Fruit fly (Drosophila melanogaster): Measurements from ENCODE around the gene Ama.

The Ama gene

DNA sequence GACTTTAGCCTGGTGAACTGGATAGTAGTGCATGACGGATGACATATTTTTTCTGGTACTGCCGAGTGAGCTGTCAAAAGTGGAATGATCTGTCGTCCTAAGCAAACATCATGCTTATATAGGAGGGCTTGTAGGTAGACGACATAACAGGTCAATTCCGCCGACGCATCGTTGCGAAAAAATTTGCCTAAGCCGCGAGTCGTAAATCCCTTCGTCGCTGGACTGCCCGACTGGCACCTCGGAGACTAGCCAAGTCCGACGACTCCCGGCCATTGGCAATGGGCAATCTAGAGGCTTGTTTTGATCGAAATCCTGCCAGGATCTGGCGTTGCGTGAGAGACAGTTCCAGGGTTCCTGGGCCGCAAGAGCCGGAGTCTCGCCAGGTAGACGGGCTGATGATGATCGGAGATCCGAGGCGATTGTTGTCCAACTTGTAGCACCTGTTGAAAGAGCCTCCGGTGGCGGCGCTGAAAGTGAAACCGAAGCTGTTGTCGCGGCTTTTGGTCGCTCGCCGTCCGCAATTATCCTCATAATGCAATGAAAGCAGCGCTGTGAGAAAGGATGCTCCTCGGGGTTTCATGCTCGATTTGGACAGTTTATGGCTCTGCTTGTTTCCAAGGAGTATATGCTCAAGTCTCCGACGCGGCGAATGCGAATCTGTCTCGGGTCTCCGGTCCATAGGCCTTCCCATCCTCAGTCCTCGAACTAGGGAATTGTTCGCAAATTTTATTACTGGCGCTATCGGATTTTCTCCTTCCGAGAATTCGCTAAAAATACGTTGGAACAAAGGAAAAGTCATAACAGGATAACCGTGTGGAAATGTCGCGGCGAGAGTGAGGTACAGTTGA is 8.1 kb upstream of the Ama start, which contains the start of gene zen:
Gene zen (minus strand): TSS at position 91 of the 848 bp plus-strand sequence.
- no peak for TF ChIP-seq CrebA (GFP tag; optimal IDR thresholded peaks at IDR 0.05; ENCODE audit: borderline replicate concordance)
- no peak for TF ChIP-seq jim (GFP tag; optimal IDR thresholded peaks at IDR 0.05)
- TF ChIP-seq psq (GFP tag; optimal IDR thresholded peaks at IDR 0.05): no peak

DNA sequence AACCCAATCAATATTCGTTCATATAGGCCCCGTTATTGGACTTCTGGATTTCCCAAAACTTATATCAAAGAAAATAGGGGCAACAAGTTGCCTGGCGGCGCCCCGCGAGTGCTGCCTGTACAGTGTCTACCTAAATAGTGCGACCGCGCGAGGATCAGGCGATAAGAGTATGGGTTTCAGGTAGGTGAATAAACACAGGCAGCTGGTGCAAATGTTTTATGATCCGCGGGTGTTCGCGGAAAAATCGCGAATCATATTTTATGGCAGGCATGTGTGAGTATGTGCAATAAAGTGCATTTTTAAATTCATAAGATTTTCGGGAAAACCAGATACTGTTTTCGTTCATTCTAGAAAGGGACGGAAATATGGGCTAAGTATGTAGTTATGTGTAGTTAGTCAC is 6.9 kb upstream of the Ama start:
- TF ChIP-seq Hnf4 (GFP tag; optimal IDR thresholded peaks at IDR 0.05) (no peak), HLH106 (tag; optimal IDR thresholded peaks at IDR 0.05) (no peak), Sp1 (GFP tag; optimal IDR thresholded peaks at IDR 0.05) (no peak), lola (GFP tag; optimal IDR thresholded peaks at IDR 0.05) (no peak), Vsx2 (GFP tag; optimal IDR thresholded peaks at IDR 0.05; ENCODE audit: partially characterized antibody) (no peak), psq (GFP tag; optimal IDR thresholded peaks at IDR 0.05) (no peak), Hr83 (GFP tag; optimal IDR thresholded peaks at IDR 0.05; ENCODE audit: poor library complexity, severe bottlenecking) (no peak), N (GFP tag; optimal IDR thresholded peaks at IDR 0.05) (no peak), dl (GFP tag; optimal IDR thresholded peaks at IDR 0.05; ENCODE audit: insufficient read depth in 1 of 2, partially characterized antibody in 2 of 2) (no peak), Mio (GFP tag; optimal IDR thresholded peaks at IDR 0.05) (no peak), foxo (GFP tag; optimal IDR thresholded peaks at IDR 0.05) (no peak), Myc (optimal IDR thresholded peaks at IDR 0.05) (no peak), CG9705 (GFP tag; optimal IDR thresholded peaks at IDR 0.05) (no peak), CG32264 (GFP tag; optimal IDR thresholded peaks at IDR 0.05) (no peak), OdsH (GFP tag; optimal IDR thresholded peaks at IDR 0.05) (no peak), Rel (GFP tag; optimal IDR thresholded peaks at IDR 0.05) (no peak), Rel (tag; optimal IDR thresholded peaks at IDR 0.05) (no peak), Dfd (GFP tag; optimal IDR thresholded peaks at IDR 0.05) (no peak)

DNA sequence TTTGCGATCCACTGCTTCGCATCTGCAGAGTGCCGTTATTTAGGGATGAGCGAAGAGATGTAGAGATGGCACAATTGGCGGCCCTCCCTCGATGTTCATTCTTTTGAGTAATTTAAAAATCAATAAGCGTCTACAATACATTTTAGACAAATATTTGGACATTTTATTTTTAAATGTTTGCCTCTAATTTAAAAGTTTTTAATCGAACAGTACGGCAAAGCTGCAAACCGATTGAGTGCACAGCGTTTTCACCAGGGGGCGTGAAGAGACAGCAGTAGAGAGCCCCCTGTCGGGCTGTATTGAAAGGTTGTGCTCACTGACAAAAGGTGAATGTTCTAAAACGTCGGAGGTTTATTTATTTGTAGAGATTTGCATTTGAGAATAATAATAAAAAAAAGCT is 3.0 kb upstream of the Ama start, which contains the start of gene bcd:
Gene bcd (minus strand): TSS at position 48 of the 400 bp plus-strand sequence.
- peak; percentile 61 for TF ChIP-seq HLH106 (tag; optimal IDR thresholded peaks at IDR 0.05)
- no peak for TF ChIP-seq dsf (GFP tag; optimal IDR thresholded peaks at IDR 0.05; ENCODE audit: borderline replicate concordance)
- peak; percentile 29 for TF ChIP-seq OdsH (GFP tag; optimal IDR thresholded peaks at IDR 0.05)
- TF ChIP-seq Hnf4 (GFP tag; optimal IDR thresholded peaks at IDR 0.05): peak; percentile 59
- no peak for TF ChIP-seq Sp1 (GFP tag; optimal IDR thresholded peaks at IDR 0.05)
- TF ChIP-seq tai (GFP tag; optimal IDR thresholded peaks at IDR 0.05): peak; percentile 73
- peak; percentile 78 for TF ChIP-seq Vsx2 (GFP tag; optimal IDR thresholded peaks at IDR 0.05; ENCODE audit: partially characterized antibody)
- TF ChIP-seq Myc (optimal IDR thresholded peaks at IDR 0.05): peak; percentile 84
- TF ChIP-seq dl (GFP tag; optimal IDR thresholded peaks at IDR 0.05; ENCODE audit: insufficient read depth in 1 of 2, partially characterized antibody in 2 of 2): peak in 1 of 2 experiments; percentile 45
- TF ChIP-seq lola (GFP tag; optimal IDR thresholded peaks at IDR 0.05): no peak
- no peak for TF ChIP-seq GATAd (GFP tag; optimal IDR thresholded peaks at IDR 0.05)
- no peak for TF ChIP-seq psq (GFP tag; optimal IDR thresholded peaks at IDR 0.05)
- TF ChIP-seq Rel (GFP tag; optimal IDR thresholded peaks at IDR 0.05): no peak
- TF ChIP-seq Rel (tag; optimal IDR thresholded peaks at IDR 0.05): no peak
- peak; percentile 56 for TF ChIP-seq br (GFP tag; optimal IDR thresholded peaks at IDR 0.05)
- TF ChIP-seq h (GFP tag; optimal IDR thresholded peaks at IDR 0.05): peak; percentile 57
- TF ChIP-seq rgr (GFP tag; optimal IDR thresholded peaks at IDR 0.05): peak; percentile 73
- no peak for TF ChIP-seq N (GFP tag; optimal IDR thresholded peaks at IDR 0.05)
- no peak for TF ChIP-seq brk (GFP tag; optimal IDR thresholded peaks at IDR 0.05)
- TF ChIP-seq pan (optimal IDR thresholded peaks at IDR 0.05): no peak
- TF ChIP-seq Dfd (GFP tag; optimal IDR thresholded peaks at IDR 0.05): no peak
- no peak for TF ChIP-seq Jra (GFP tag; optimal IDR thresholded peaks at IDR 0.05)
- TF ChIP-seq sv (GFP tag; optimal IDR thresholded peaks at IDR 0.05): peak; percentile 6
- TF ChIP-seq dmrt93B (GFP tag; optimal IDR thresholded peaks at IDR 0.05): peak; percentile 48
- peak in 1 of 2 experiments; percentile 76 for TF ChIP-seq foxo (GFP tag; optimal IDR thresholded peaks at IDR 0.05)
- no peak for TF ChIP-seq woc (GFP tag; optimal IDR thresholded peaks at IDR 0.05)
- no peak for TF ChIP-seq Mio (GFP tag; optimal IDR thresholded peaks at IDR 0.05)
- TF ChIP-seq sage (GFP tag; optimal IDR thresholded peaks at IDR 0.05): no peak
- no peak for TF ChIP-seq Hr78 (GFP tag; optimal IDR thresholded peaks at IDR 0.05)
- no peak for TF ChIP-seq CG32264 (GFP tag; optimal IDR thresholded peaks at IDR 0.05)
- no peak for TF ChIP-seq CrebA (GFP tag; optimal IDR thresholded peaks at IDR 0.05; ENCODE audit: borderline replicate concordance)
- TF ChIP-seq jim (GFP tag; optimal IDR thresholded peaks at IDR 0.05): peak; percentile 78
- peak; percentile 79 for TF ChIP-seq Dif (GFP tag; optimal IDR thresholded peaks at IDR 0.05; ENCODE audit: partially characterized antibody)
- TF ChIP-seq Hr83 (GFP tag; optimal IDR thresholded peaks at IDR 0.05; ENCODE audit: poor library complexity, severe bottlenecking): peak; percentile 63
- TF ChIP-seq Abd-B (GFP tag; optimal IDR thresholded peaks at IDR 0.05): no peak
- peak; percentile 47 for TF ChIP-seq fru (GFP tag; optimal IDR thresholded peaks at IDR 0.05)
- peak; percentile 69 for TF ChIP-seq ey (GFP tag; optimal IDR thresholded peaks at IDR 0.05)
- peak; percentile 16 for TF ChIP-seq CG9705 (GFP tag; optimal IDR thresholded peaks at IDR 0.05)
- TF ChIP-seq usp (GFP tag; optimal IDR thresholded peaks at IDR 0.05): no peak

Measured in whole organism, wandering third instar larva.